Worm (Caenorhabditis elegans) whole organism, late embryonic: ENCODE results near the gene F43C11.12.

Experiments
- ama-1 ChIP-seq: fragments of 150-350 bp; optimal IDR thresholded peaks from 2 replicates; lab custom pipeline; 2014
- rnt-1 ChIP-seq: sonication (generic microtip); optimal IDR thresholded peaks from 2 replicates; lab custom pipeline; 2016; ENCODE audit warnings: missing genetic modification characterization, missing compliant biosample characterization
- sox-2 ChIP-seq: fragments of 200-800 bp; sonication (Bioruptor generic); IDR thresholded peaks from 2 replicates; pipeline ENCODE4 v1.3.6; 2022; ENCODE audit warnings: missing genetic modification reagents, missing genetic modification characterization, missing compliant biosample characterization

DNA sequence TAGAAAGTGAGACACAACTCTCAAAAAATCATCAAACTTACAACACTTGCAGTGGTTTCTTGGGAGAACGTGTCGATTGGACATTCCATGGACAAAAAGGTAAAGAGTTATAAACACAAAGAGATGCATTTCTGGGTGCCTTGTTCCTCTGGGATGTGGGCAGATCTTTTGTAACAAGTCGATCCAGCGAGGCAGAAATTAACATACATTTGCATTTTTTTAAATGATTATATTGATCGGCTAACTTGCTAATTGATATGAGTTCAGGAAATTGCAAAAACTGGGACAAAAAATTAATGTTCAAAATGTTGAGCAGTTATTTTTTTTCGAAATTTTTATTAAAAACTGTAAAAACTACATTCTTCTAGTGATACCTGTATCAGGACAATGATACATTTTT lies 11.2 kb upstream of the F43C11.12 start, which contains the start of gene F16G10.6:
- TF ChIP-seq rnt-1 (tag; lab: Kevin White, UChicago), result no peak
- TF ChIP-seq sox-2 (GFP tag; lab: Robert Waterston, UW), result no peak
- TF ChIP-seq ama-1, result no peak
